Fruit fly (Drosophila melanogaster) whole organism, embryonic: Measurements from ENCODE around the gene CG7551.
A peak's percentile ranks its signal among the peaks of the same experiment; 100 is the strongest.

ENCODE experiments used
- ATbp ChIP-seq: fragments of 200-800 bp; sonication (Bioruptor generic); optimal IDR thresholded peaks from 2 replicates; lab custom pipeline; 2017; ENCODE audit warnings: missing biosample characterization, mild to moderate bottlenecking, missing genetic modification characterization, missing genetic modification reagents
- Asciz ChIP-seq: fragments of 200-800 bp; sonication (Bioruptor generic); optimal IDR thresholded peaks from 2 replicates; lab custom pipeline; 2017; ENCODE audit warnings: missing biosample characterization, mild to moderate bottlenecking, missing genetic modification characterization, missing genetic modification reagents
- B-H1 ChIP-seq: fragments of 200-800 bp; sonication (Bioruptor generic); IDR thresholded peaks from 3 replicates; pipeline ENCODE4 v1.3.6; 2022; ENCODE audit warnings: missing biosample characterization, missing genetic modification characterization
- Bgb ChIP-seq: fragments of 200-800 bp; sonication (Bioruptor generic); IDR thresholded peaks from 2 replicates; pipeline ENCODE4 v1.3.6; 2022; ENCODE audit warnings: missing biosample characterization, missing genetic modification characterization; ENCODE audit not compliant: partially characterized antibody
- CG12769 ChIP-seq: fragments of 200-800 bp; sonication (Bioruptor generic); optimal IDR thresholded peaks from 2 replicates; lab custom pipeline; 2019; ENCODE audit warnings: missing biosample characterization, mild to moderate bottlenecking, missing genetic modification characterization, moderate library complexity
- CG15514 ChIP-seq: fragments of 200-800 bp; sonication (Bioruptor generic); optimal IDR thresholded peaks from 3 replicates; lab custom pipeline; 2017; ENCODE audit warnings: missing biosample characterization, missing genetic modification characterization, mild to moderate bottlenecking, moderate library complexity, missing genetic modification reagents
- CG15696 ChIP-seq: fragments of 200-800 bp; sonication (Bioruptor generic); optimal IDR thresholded peaks from 2 replicates; lab custom pipeline; 2019; ENCODE audit warnings: missing biosample characterization, mild to moderate bottlenecking, missing genetic modification characterization, moderate library complexity
- CG17385 ChIP-seq: fragments of 200-800 bp; sonication (Bioruptor generic); optimal IDR thresholded peaks from 3 replicates; lab custom pipeline; 2018; ENCODE audit warnings: missing biosample characterization, mild to moderate bottlenecking, missing genetic modification characterization
- CG30431 ChIP-seq: fragments of 200-800 bp; sonication (Bioruptor generic); optimal IDR thresholded peaks from 2 replicates; lab custom pipeline; 2017; ENCODE audit warnings: missing biosample characterization, missing genetic modification characterization
- CG3065 ChIP-seq: fragments of 200-800 bp; sonication (Bioruptor generic); optimal IDR thresholded peaks from 2 replicates; lab custom pipeline; 2016; ENCODE audit warnings: missing biosample characterization, missing genetic modification characterization
- CG31365 ChIP-seq: fragments of 200-800 bp; sonication (Bioruptor generic); optimal IDR thresholded peaks from 2 replicates; lab custom pipeline; 2018; ENCODE audit warnings: missing biosample characterization, mild to moderate bottlenecking, missing genetic modification characterization
- CG32767 ChIP-seq: fragments of 200-800 bp; sonication (Bioruptor generic); IDR thresholded peaks from 2 replicates; pipeline ENCODE4 v1.3.6; 2022; ENCODE audit warnings: missing biosample characterization, missing genetic modification characterization
- CG34376 ChIP-seq: fragments of 200-800 bp; sonication (Bioruptor generic); optimal IDR thresholded peaks from 2 replicates; lab custom pipeline; 2018; ENCODE audit warnings: missing biosample characterization, mild to moderate bottlenecking, missing genetic modification characterization
- CG3995 ChIP-seq: fragments of 200-800 bp; sonication (Bioruptor generic); optimal IDR thresholded peaks from 3 replicates; lab custom pipeline; 2016; ENCODE audit warnings: missing biosample characterization, missing genetic modification characterization
- CG6175 ChIP-seq: fragments of 200-800 bp; sonication (Bioruptor generic); IDR thresholded peaks from 3 replicates; pipeline ENCODE4 v1.3.6; 2022; ENCODE audit warnings: missing biosample characterization, missing genetic modification characterization
- CG8924 ChIP-seq: fragments of 200-800 bp; optimal IDR thresholded peaks from 3 replicates; lab custom pipeline; 2019; ENCODE audit warnings: missing biosample characterization, mild to moderate bottlenecking, missing genetic modification characterization, moderate library complexity
- E2f1 ChIP-seq: fragments of 200-800 bp; sonication (Bioruptor generic); IDR thresholded peaks from 2 replicates; pipeline ENCODE4 v1.3.6; 2022; ENCODE audit warnings: missing biosample characterization, missing genetic modification characterization
- Fer3 ChIP-seq: fragments of 200-800 bp; sonication (Bioruptor generic); optimal IDR thresholded peaks from 2 replicates; lab custom pipeline; 2018; ENCODE audit warnings: missing biosample characterization, mild to moderate bottlenecking, missing genetic modification characterization, moderate library complexity
- Hr51 ChIP-seq, 2 experiments: fragments of 200-800 bp; sonication (Bioruptor generic); optimal IDR thresholded peaks; 2 replicates in 1 of 2; 3 replicates in 1 of 2; lab custom pipeline; 2016 to 2018; ENCODE audit warnings: missing biosample characterization in 2 of 2, missing genetic modification characterization in 2 of 2, mild to moderate bottlenecking in 1 of 2, moderate library complexity in 1 of 2
- Lpt ChIP-seq: fragments of >200 bp; optimal IDR thresholded peaks from 2 replicates; lab custom pipeline; 2018; ENCODE audit warnings: missing biosample characterization, missing genetic modification characterization
- NfI ChIP-seq: fragments of 200-800 bp; sonication (Bioruptor generic); optimal IDR thresholded peaks from 3 replicates; lab custom pipeline; 2018; ENCODE audit warnings: missing biosample characterization, mild to moderate bottlenecking, missing genetic modification characterization, moderate library complexity
- PHDP ChIP-seq: fragments of 200-800 bp; sonication (Bioruptor generic); optimal IDR thresholded peaks from 3 replicates; lab custom pipeline; 2018; ENCODE audit warnings: missing biosample characterization, mild to moderate bottlenecking, missing genetic modification characterization, moderate library complexity
- Scr ChIP-seq: fragments of 200-800 bp; sonication (Bioruptor generic); IDR thresholded peaks from 2 replicates; pipeline ENCODE4 v1.3.6; 2022; ENCODE audit warnings: missing biosample characterization, missing genetic modification characterization; ENCODE audit not compliant: partially characterized antibody
- Xbp1 ChIP-seq: fragments of 200-800 bp; sonication (Bioruptor generic); optimal IDR thresholded peaks from 3 replicates; lab custom pipeline; 2016; ENCODE audit warnings: missing biosample characterization, mild to moderate bottlenecking, missing genetic modification characterization
- amos ChIP-seq: fragments of 200-800 bp; sonication (Bioruptor generic); IDR thresholded peaks from 2 replicates; pipeline ENCODE4 v1.3.6; 2022; ENCODE audit warnings: missing biosample characterization, missing genetic modification characterization; ENCODE audit not compliant: partially characterized antibody
- aop ChIP-seq: fragments of 200-800 bp; sonication (Bioruptor generic); IDR thresholded peaks from 2 replicates; pipeline ENCODE4 v1.3.6; 2022; ENCODE audit warnings: missing biosample characterization, missing genetic modification characterization
- ase ChIP-seq: fragments of 200-800 bp; sonication (Bioruptor generic); IDR thresholded peaks from 3 replicates; pipeline ENCODE4 v1.3.6; 2022; ENCODE audit warnings: missing biosample characterization, missing genetic modification characterization
- bab2 ChIP-seq: fragments of 200-800 bp; sonication (Bioruptor generic); optimal IDR thresholded peaks from 2 replicates; lab custom pipeline; 2016; ENCODE audit warnings: missing biosample characterization, missing genetic modification characterization
- bbx ChIP-seq: fragments of 200-800 bp; sonication (Bioruptor generic); IDR thresholded peaks from 2 replicates; pipeline ENCODE4 v1.3.6; 2022; ENCODE audit warnings: missing biosample characterization, missing genetic modification characterization; ENCODE audit not compliant: partially characterized antibody
- bowl ChIP-seq: fragments of 200-800 bp; sonication (Bioruptor generic); IDR thresholded peaks from 2 replicates; pipeline ENCODE4 v1.3.6; 2022; ENCODE audit warnings: missing biosample characterization, missing genetic modification characterization
- btn ChIP-seq: fragments of 200-800 bp; sonication (Bioruptor generic); optimal IDR thresholded peaks from 2 replicates; lab custom pipeline; 2016; ENCODE audit warnings: missing biosample characterization, missing genetic modification characterization
- cas ChIP-seq: fragments of 200-800 bp; sonication (Bioruptor generic); IDR thresholded peaks from 2 replicates; pipeline ENCODE4 v1.3.6; 2022; ENCODE audit warnings: missing biosample characterization, missing genetic modification characterization
- chif ChIP-seq, 2 experiments: fragments of 200-800 bp; sonication (Bioruptor generic); optimal IDR thresholded peaks; 3 replicates each; lab custom pipeline; 2016; ENCODE audit warnings: missing biosample characterization in 2 of 2, missing genetic modification characterization in 2 of 2
- chinmo ChIP-seq: fragments of 200-800 bp; sonication (Bioruptor generic); IDR thresholded peaks from 4 replicates; pipeline ENCODE4 v1.3.6; 2022; ENCODE audit warnings: missing biosample characterization, missing genetic modification characterization; ENCODE audit not compliant: partially characterized antibody
- corto ChIP-seq: fragments of 200-800 bp; sonication (Bioruptor generic); optimal IDR thresholded peaks from 2 replicates; lab custom pipeline; 2016; ENCODE audit warnings: missing biosample characterization, mild to moderate bottlenecking, missing genetic modification characterization, moderate library complexity
- crol ChIP-seq: fragments of 200-800 bp; sonication (Bioruptor generic); IDR thresholded peaks from 2 replicates; pipeline ENCODE4 v1.3.6; 2022; ENCODE audit warnings: missing biosample characterization, missing genetic modification characterization
- dysf ChIP-seq: fragments of 200-800 bp; sonication (Bioruptor generic); IDR thresholded peaks from 3 replicates; pipeline ENCODE4 v1.3.6; 2022; ENCODE audit warnings: missing biosample characterization, missing genetic modification characterization
- emc ChIP-seq: fragments of 200-800 bp; sonication (Bioruptor generic); optimal IDR thresholded peaks from 2 replicates; lab custom pipeline; 2016; ENCODE audit warnings: missing biosample characterization, missing genetic modification characterization
- klu ChIP-seq: fragments of 200-800 bp; sonication (Bioruptor generic); IDR thresholded peaks from 2 replicates; pipeline ENCODE4 v1.3.6; 2022; ENCODE audit warnings: missing biosample characterization, missing genetic modification characterization
- kni ChIP-seq: fragments of 200-800 bp; sonication (Bioruptor generic); optimal IDR thresholded peaks from 3 replicates; lab custom pipeline; 2017; ENCODE audit warnings: mild to moderate bottlenecking, missing biosample characterization, missing genetic modification reagents, missing genetic modification characterization
- lbe ChIP-seq: fragments of 200-800 bp; sonication (Bioruptor generic); optimal IDR thresholded peaks from 2 replicates; lab custom pipeline; 2016; ENCODE audit warnings: missing biosample characterization, mild to moderate bottlenecking, missing genetic modification characterization
- luna ChIP-seq: fragments of 200-800 bp; sonication (Bioruptor generic); optimal IDR thresholded peaks from 2 replicates; lab custom pipeline; 2016; ENCODE audit warnings: missing biosample characterization, missing genetic modification characterization
- pfk ChIP-seq: fragments of 200-800 bp; sonication (Bioruptor generic); optimal IDR thresholded peaks from 2 replicates; lab custom pipeline; 2018; ENCODE audit warnings: missing biosample characterization, mild to moderate bottlenecking, missing genetic modification characterization, moderate library complexity
- pzg ChIP-seq: fragments of 200-800 bp; sonication (Bioruptor generic); optimal IDR thresholded peaks from 3 replicates; lab custom pipeline; 2018; ENCODE audit warnings: missing biosample characterization, mild to moderate bottlenecking, missing genetic modification characterization, moderate library complexity
- shn ChIP-seq: fragments of 200-800 bp; sonication (Bioruptor generic); optimal IDR thresholded peaks from 3 replicates; lab custom pipeline; 2016; ENCODE audit warnings: missing biosample characterization, missing genetic modification characterization
- ssp ChIP-seq: fragments of 200-800 bp; sonication (Bioruptor generic); IDR thresholded peaks from 2 replicates; pipeline ENCODE4 v1.3.6; 2022; ENCODE audit warnings: missing biosample characterization, missing genetic modification characterization
- trem ChIP-seq: fragments of 200-800 bp; optimal IDR thresholded peaks from 3 replicates; lab custom pipeline; 2019; ENCODE audit warnings: missing biosample characterization, mild to moderate bottlenecking, missing genetic modification characterization, moderate library complexity
- ttk ChIP-seq: fragments of 200-800 bp; sonication (Bioruptor generic); IDR thresholded peaks from 2 replicates; pipeline ENCODE4 v2.1.2; 2022; ENCODE audit warnings: missing biosample characterization, missing genetic modification characterization
- tx ChIP-seq: fragments of 200-800 bp; sonication (Bioruptor generic); optimal IDR thresholded peaks from 2 replicates; lab custom pipeline; 2016; ENCODE audit warnings: missing biosample characterization, missing genetic modification characterization

CG7551 gene

dm6 chr3L:11493090-11493807, 35.0 kb downstream of the CG7551 start (continued):
- TF ChIP-seq shn (GFP tag; lab: Kevin White, UChicago) (no peak), chinmo (GFP tag; lab: Robert Waterston, UW) (peak; percentile 78; the same call in 2 of the 4 replicates), CG15514 (GFP tag; lab: Kevin White, UChicago) (peak; percentile 25), aop (peak; percentile 64; the same call in 1 of the 2 replicates), NfI (GFP tag; lab: Kevin White, UChicago) (peak; percentile 4), corto (no peak), cas (GFP tag; lab: Robert Waterston, UW) (no peak), klu (no peak), chif (GFP tag; optimal IDR thresholded peaks at IDR 0.05; lab: Kevin White, UChicago) (no peak), bowl (no peak), Scr (peak; percentile 25; the same call in 1 of the 2 replicates), crol (GFP tag; lab: Robert Waterston, UW) (peak; percentile 96), CG31365 (tag; lab: Kevin White, UChicago) (peak; percentile 40), ssp (GFP tag; lab: Robert Waterston, UW) (no peak), Xbp1 (no peak), trem (tag; lab: Kevin White, UChicago) (no peak), kni (GFP tag; lab: Kevin White, UChicago) (peak; percentile 79), emc (GFP tag; lab: Kevin White, UChicago) (no peak), ttk (no peak), B-H1 (GFP tag; lab: Robert Waterston, UW) (no peak; the same call in 2 of the 3 replicates), CG3995 (GFP tag; lab: Kevin White, UChicago) (no peak), PHDP (tag; lab: Kevin White, UChicago) (peak; percentile 8), pfk (GFP tag; lab: Kevin White, UChicago) (peak; percentile 62), btn (GFP tag; lab: Kevin White, UChicago) (no peak), E2f1 (no peak), dysf (GFP tag; lab: Robert Waterston, UW) (0 out of 3 replicates have a peak, but pooled peaks have one; percentile 14), tx (GFP tag; lab: Kevin White, UChicago) (no peak), Asciz (peak; percentile 23), CG30431 (GFP tag; lab: Kevin White, UChicago) (no peak), CG15696 (tag; lab: Kevin White, UChicago) (no peak), CG32767 (GFP tag; lab: Robert Waterston, UW) (peak; percentile 8; the same call in 1 of the 2 replicates), ATbp (GFP tag; lab: Kevin White, UChicago) (no peak), Bgb (peak; percentile 31; the same call in 1 of the 2 replicates), CG6175 (GFP tag; lab: Robert Waterston, UW) (no peak), pzg (GFP tag; lab: Kevin White, UChicago) (peak; percentile 1), CG34376 (GFP tag; lab: Kevin White, UChicago) (peak; percentile 63), CG3065 (no peak), bbx (GFP tag; lab: Robert Waterston, UW) (peak; percentile 55), luna (GFP tag; lab: Kevin White, UChicago) (no peak), lbe (GFP tag; lab: Kevin White, UChicago) (no peak), Fer3 (tag; lab: Kevin White, UChicago) (no peak), Hr51 (GFP tag; optimal IDR thresholded peaks at IDR 0.05; lab: Kevin White, UChicago) (no peak), CG12769 (tag; lab: Kevin White, UChicago) (peak; percentile 71), CG17385 (GFP tag; lab: Kevin White, UChicago) (peak; percentile 32), CG8924 (tag; lab: Kevin White, UChicago) (no peak), bab2 (GFP tag; lab: Kevin White, UChicago) (no peak), ase (GFP tag; lab: Robert Waterston, UW) (no peak), amos (no peak), Lpt (no peak)
